Worm (Caenorhabditis elegans) whole organism, young adult: Measurements from ENCODE around the gene Y17G7B.3.

Experiments
- Y67H2A.10 ChIP-seq: fragments of 200-800 bp; sonication (Bioruptor generic); conservative IDR thresholded peaks from 2 replicates; pipeline ENCODE4 v1.3.6; 2022; ENCODE audit warnings: missing genetic modification reagents, missing genetic modification characterization, missing compliant biosample characterization
- egrh-3 ChIP-seq: fragments of 200-800 bp; sonication (Bioruptor generic); IDR thresholded peaks from 2 replicates; pipeline ENCODE4 v1.3.6; 2022; ENCODE audit warnings: missing genetic modification reagents, missing genetic modification characterization, missing compliant biosample characterization

DNA sequence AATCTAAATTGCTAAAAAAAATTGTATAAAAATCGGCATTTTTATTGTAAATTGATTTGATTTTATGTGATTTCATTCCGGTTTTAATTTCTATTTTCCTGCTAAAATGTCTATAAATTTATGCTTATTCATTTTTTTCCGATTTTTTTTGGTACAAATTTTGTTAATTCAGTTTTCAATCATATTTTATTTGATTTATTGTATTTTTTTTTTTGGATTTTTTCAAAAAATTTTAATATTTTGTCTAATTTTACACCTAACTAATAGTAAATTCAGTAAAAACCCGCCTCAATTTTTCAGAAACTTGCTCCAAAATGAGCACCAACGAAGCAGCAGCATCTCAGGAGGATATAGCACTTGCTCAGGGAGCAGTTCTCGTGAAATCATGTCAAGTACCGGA lies 3.9 kb downstream of the Y17G7B.3 start, which contains the start of gene dhps-1:
- TF ChIP-seq egrh-3 (GFP tag; lab: Robert Waterston, UW), result no peak
- TF ChIP-seq Y67H2A.10 (GFP tag; lab: Robert Waterston, UW), result no peak
